Worm (Caenorhabditis elegans) whole organism, L4 larva: Measurements from ENCODE around the gene tlk-1.
A peak's percentile ranks its signal among the peaks of the same experiment; 100 is the strongest.

ENCODE experiments used
- F10B5.3 ChIP-seq: sonication (generic microtip); optimal IDR thresholded peaks from 2 replicates; lab custom pipeline; 2016; ENCODE audit warnings: mild to moderate bottlenecking, missing genetic modification characterization, missing compliant biosample characterization
- F26F4.8 ChIP-seq: fragments of 200-800 bp; sonication (Bioruptor generic); conservative IDR thresholded peaks from 2 replicates; pipeline ENCODE4 v1.3.6; 2022; ENCODE audit warnings: missing genetic modification characterization, missing compliant biosample characterization
- R02D3.7 ChIP-seq: fragments of 150-350 bp; sonication (generic microtip); optimal IDR thresholded peaks from 3 replicates; lab custom pipeline; 2014; ENCODE audit warnings: missing biosample characterization, missing genetic modification characterization
- Y105C5A.15 ChIP-seq: fragments of 200-800 bp; sonication (Bioruptor generic); IDR thresholded peaks from 2 replicates; pipeline ENCODE4 v1.3.6; 2022; ENCODE audit warnings: missing genetic modification characterization, missing compliant biosample characterization
- Y48G9A.11 ChIP-seq: fragments of 200-800 bp; sonication (Bioruptor generic); IDR thresholded peaks from 2 replicates; pipeline ENCODE4 v1.3.6; 2022; ENCODE audit warnings: missing genetic modification reagents, missing genetic modification characterization, missing compliant biosample characterization
- Y75B8A.6 ChIP-seq: fragments of 200-800 bp; sonication (Bioruptor generic); IDR thresholded peaks from 2 replicates; pipeline ENCODE4 v1.3.6; 2022; ENCODE audit warnings: missing genetic modification reagents, missing genetic modification characterization, missing compliant biosample characterization
- ZK337.2 ChIP-seq: fragments of 200-800 bp; sonication (Bioruptor generic); IDR thresholded peaks from 2 replicates; pipeline ENCODE4 v1.3.6; 2022; ENCODE audit warnings: missing genetic modification reagents, missing genetic modification characterization, missing compliant biosample characterization
- aha-1 ChIP-seq: fragments of 150-350 bp; peaks from one replicate; lab custom pipeline; 2014; ENCODE audit warnings: missing biosample characterization, missing genetic modification characterization
- ceh-28 ChIP-seq: fragments of 150-350 bp; optimal IDR thresholded peaks from 2 replicates; lab custom pipeline; 2014; ENCODE audit warnings: missing biosample characterization, missing genetic modification reagents, missing genetic modification characterization
- ceh-44 ChIP-seq: fragments of 200-800 bp; sonication (Bioruptor generic); IDR thresholded peaks from 2 replicates; pipeline ENCODE4 v1.3.6; 2022; ENCODE audit warnings: missing genetic modification reagents, missing genetic modification characterization, missing compliant biosample characterization
- ceh-62 ChIP-seq: sonication (generic microtip); optimal IDR thresholded peaks from 2 replicates; lab custom pipeline; 2017; ENCODE audit warnings: missing biosample characterization, missing genetic modification characterization
- cey-2 ChIP-seq: sonication (generic microtip); optimal IDR thresholded peaks from 3 replicates; lab custom pipeline; 2017; ENCODE audit warnings: missing genetic modification characterization, mild to moderate bottlenecking, missing compliant biosample characterization, antibody characterized with exemption, borderline replicate concordance; ENCODE audit not compliant: insufficient read depth
- ctbp-1 ChIP-seq: fragments of 200-800 bp; sonication (Bioruptor generic); IDR thresholded peaks from 2 replicates; pipeline ENCODE4 v1.3.6; 2022; ENCODE audit warnings: missing genetic modification reagents, missing genetic modification characterization, missing compliant biosample characterization
- daf-12 ChIP-seq: fragments of 150-350 bp; optimal IDR thresholded peaks from 2 replicates; lab custom pipeline; 2014; ENCODE audit warnings: missing biosample characterization, missing genetic modification reagents, missing genetic modification characterization
- daf-16 ChIP-seq, 3 experiments: sonication (generic microtip); optimal IDR thresholded peaks; 2 replicates each; lab custom pipeline; 2016 to 2017; ENCODE audit warnings: missing genetic modification characterization in 3 of 3, missing genetic modification reagents in 3 of 3, mild to moderate bottlenecking in 2 of 3, missing compliant biosample characterization in 2 of 3, missing biosample characterization in 1 of 3, moderate library complexity in 1 of 3
- dmd-6 ChIP-seq: fragments of 200-800 bp; sonication (Bioruptor generic); IDR thresholded peaks from 2 replicates; pipeline ENCODE4 v1.3.6; 2022; ENCODE audit warnings: missing genetic modification reagents, missing genetic modification characterization, missing compliant biosample characterization
- dmd-8 ChIP-seq: fragments of 200-800 bp; sonication (Bioruptor generic); IDR thresholded peaks from 2 replicates; pipeline ENCODE4 v1.3.6; 2022; ENCODE audit warnings: missing genetic modification characterization, missing compliant biosample characterization
- dmd-9 ChIP-seq: fragments of 200-800 bp; sonication (Bioruptor generic); IDR thresholded peaks from 2 replicates; pipeline ENCODE4 v1.3.6; 2022; ENCODE audit warnings: missing genetic modification reagents, missing genetic modification characterization, missing compliant biosample characterization
- dpl-1 ChIP-seq: fragments of 150-350 bp; optimal IDR thresholded peaks from 2 replicates; lab custom pipeline; 2014; ENCODE audit warnings: missing biosample characterization, missing genetic modification reagents, missing genetic modification characterization
- duxl-1 ChIP-seq: sonication (generic microtip); optimal IDR thresholded peaks from 2 replicates; lab custom pipeline; 2016; ENCODE audit warnings: mild to moderate bottlenecking, missing genetic modification characterization, moderate library complexity, missing compliant biosample characterization; ENCODE audit not compliant: poor library complexity
- egl-27 ChIP-seq: sonication (generic microtip); optimal IDR thresholded peaks from 3 replicates; lab custom pipeline; 2017; ENCODE audit warnings: missing biosample characterization, missing genetic modification reagents, missing genetic modification characterization
- fkh-10 ChIP-seq: fragments of 150-350 bp; optimal IDR thresholded peaks from 2 replicates; lab custom pipeline; 2014; ENCODE audit warnings: missing biosample characterization, missing genetic modification reagents, missing genetic modification characterization
- fos-1 ChIP-seq: fragments of 150-350 bp; optimal IDR thresholded peaks from 2 replicates; lab custom pipeline; 2014; ENCODE audit warnings: missing biosample characterization, missing genetic modification characterization
- hif-1 ChIP-seq, 2 experiments: sonication (generic microtip); optimal IDR thresholded peaks; 2 replicates each; lab custom pipeline; 2016 to 2017; ENCODE audit warnings: missing compliant biosample characterization in 2 of 2, missing genetic modification characterization in 2 of 2, missing genetic modification reagents in 2 of 2, missing genotype in 2 of 2, mild to moderate bottlenecking in 1 of 2
- hlh-30 ChIP-seq: sonication (generic microtip); optimal IDR thresholded peaks from 2 replicates; lab custom pipeline; 2017; ENCODE audit warnings: antibody characterized with exemption, mild to moderate bottlenecking, missing genetic modification characterization, missing compliant biosample characterization; ENCODE audit not compliant: insufficient read depth
- hmg-1.1 ChIP-seq: fragments of 200-800 bp; sonication (Bioruptor generic); IDR thresholded peaks from 2 replicates; pipeline ENCODE4 v1.3.6; 2022; ENCODE audit warnings: missing genetic modification reagents, missing genetic modification characterization, missing compliant biosample characterization
- lim-7 ChIP-seq: fragments of 200-800 bp; sonication (Bioruptor generic); IDR thresholded peaks from 2 replicates; pipeline ENCODE4 v1.3.6; 2022; ENCODE audit warnings: missing genetic modification characterization, missing compliant biosample characterization
- lin-15B ChIP-seq: fragments of 150-350 bp; sonication (generic microtip); optimal IDR thresholded peaks from 3 replicates; lab custom pipeline; 2014; ENCODE audit warnings: missing biosample characterization, missing genetic modification characterization
- lin-38 ChIP-seq: fragments of 200-800 bp; sonication (Bioruptor generic); IDR thresholded peaks from 2 replicates; pipeline ENCODE4 v1.3.6; 2022; ENCODE audit warnings: missing genetic modification reagents, missing genetic modification characterization, missing compliant biosample characterization
- lsy-2 ChIP-seq, 2 experiments: fragments of 150-350 bp in 1 of 2; sonication (generic microtip) in 1 of 2; optimal IDR thresholded peaks; 2 replicates each; lab custom pipeline; 2014 to 2017; ENCODE audit warnings: missing biosample characterization in 2 of 2, missing genetic modification characterization in 2 of 2
- mep-1 ChIP-seq: fragments of 150-350 bp; sonication (generic microtip); optimal IDR thresholded peaks from 3 replicates; lab custom pipeline; 2014; ENCODE audit warnings: missing biosample characterization, missing genetic modification characterization
- mes-2 ChIP-seq: sonication (generic microtip); optimal IDR thresholded peaks from 2 replicates; lab custom pipeline; 2016; ENCODE audit warnings: missing genotype, mild to moderate bottlenecking, missing genetic modification characterization, missing compliant biosample characterization; ENCODE audit not compliant: poor library complexity, severe bottlenecking
- nhr-111 ChIP-seq: fragments of 200-800 bp; sonication (Bioruptor generic); optimal IDR thresholded peaks from 2 replicates; lab custom pipeline; 2018; ENCODE audit warnings: mild to moderate bottlenecking, missing genetic modification characterization, missing compliant biosample characterization
- nhr-237 ChIP-seq: sonication (generic microtip); optimal IDR thresholded peaks from 2 replicates; lab custom pipeline; 2017; ENCODE audit warnings: missing biosample characterization, missing genetic modification characterization
- nhr-6 ChIP-seq: fragments of 150-350 bp; optimal IDR thresholded peaks from 2 replicates; lab custom pipeline; 2014; ENCODE audit warnings: missing biosample characterization, missing genetic modification characterization
- nhr-77 ChIP-seq: fragments of 150-350 bp; optimal IDR thresholded peaks from 2 replicates; lab custom pipeline; 2014; ENCODE audit warnings: missing biosample characterization, missing genetic modification characterization
- pqm-1 ChIP-seq: sonication (generic microtip); optimal IDR thresholded peaks from 2 replicates; lab custom pipeline; 2017; ENCODE audit warnings: missing biosample characterization, missing genetic modification characterization
- saeg-2 ChIP-seq: fragments of 200-800 bp; sonication (Bioruptor generic); IDR thresholded peaks from 2 replicates; pipeline ENCODE4 v1.3.6; 2022; ENCODE audit warnings: missing genetic modification reagents, missing genetic modification characterization, missing compliant biosample characterization
- sdz-12 ChIP-seq: fragments of 200-800 bp; sonication (Bioruptor generic); optimal IDR thresholded peaks from 2 replicates; lab custom pipeline; 2018; ENCODE audit warnings: mild to moderate bottlenecking, missing genetic modification characterization, missing compliant biosample characterization
- vab-7 ChIP-seq: fragments of 200-800 bp; sonication (Bioruptor generic); IDR thresholded peaks from 2 replicates; pipeline ENCODE4 v1.3.6; 2022; ENCODE audit warnings: missing genetic modification reagents, missing genetic modification characterization, missing compliant biosample characterization
- zip-11 ChIP-seq: fragments of 200-800 bp; sonication (Bioruptor generic); IDR thresholded peaks from 2 replicates; pipeline ENCODE4 v1.3.6; 2022; ENCODE audit warnings: missing genetic modification characterization, missing compliant biosample characterization
- zip-2 ChIP-seq: fragments of 150-350 bp; optimal IDR thresholded peaks from 2 replicates; lab custom pipeline; 2014; ENCODE audit warnings: missing biosample characterization, missing genetic modification characterization
- ztf-11 ChIP-seq: fragments of 150-350 bp; optimal IDR thresholded peaks from 2 replicates; lab custom pipeline; 2014; ENCODE audit warnings: missing biosample characterization, missing genetic modification characterization
- ztf-7 ChIP-seq: fragments of 150-350 bp; optimal IDR thresholded peaks from 2 replicates; lab custom pipeline; 2014; ENCODE audit warnings: missing biosample characterization, missing genetic modification characterization

The tlk-1 gene

DNA sequence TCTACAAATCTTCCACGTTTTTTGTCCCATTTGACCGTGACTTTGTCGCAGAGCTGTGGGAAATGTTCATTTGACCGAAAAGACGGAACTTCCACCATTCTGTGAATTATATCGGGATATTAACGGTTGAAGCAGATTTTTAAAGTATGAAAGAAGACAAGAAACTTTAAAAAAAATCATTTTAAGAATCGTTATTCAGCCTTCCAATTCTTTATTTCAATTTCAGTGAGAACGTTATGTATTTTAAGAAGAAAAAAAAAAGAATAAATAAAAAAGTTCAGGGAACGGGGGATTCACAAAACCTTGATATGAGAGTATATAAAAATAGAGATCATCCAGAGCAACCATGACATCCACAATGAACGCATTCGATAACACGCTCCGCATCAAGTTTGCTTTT, 5.2 kb upstream of the tlk-1 start, which contains the start of gene set-3:
set-3 (minus strand) TSS at position 101 of the 400 bp plus-strand sequence.
- TF ChIP-seq zip-2 (tag; lab: Kevin White, UChicago) (no peak), hmg-1.1 (GFP tag; lab: Robert Waterston, UW) (no peak), aha-1 (tag; lab: Kevin White, UChicago) (peak; percentile 9), sdz-12 (no peak)

DNA sequence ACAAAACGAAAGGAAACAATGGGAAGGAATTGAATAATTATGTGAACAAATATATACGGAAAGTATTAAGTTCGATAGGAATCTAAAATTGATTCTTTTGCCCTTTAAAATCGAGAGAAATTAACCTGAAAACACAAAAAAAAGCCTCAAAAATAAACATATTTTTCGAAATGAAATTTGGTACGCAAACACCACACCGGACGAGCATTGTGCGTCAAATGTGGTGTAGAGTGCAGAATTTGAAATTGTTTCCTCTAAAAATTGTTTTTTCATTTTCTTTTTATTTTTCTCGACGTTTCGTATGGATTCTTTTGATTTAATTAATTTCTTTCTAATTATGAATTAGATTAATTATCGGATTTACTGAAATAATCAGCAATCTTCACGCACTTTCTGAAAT, 4.3 kb upstream of the tlk-1 start:
- TF ChIP-seq hlh-30 (tag; lab: Kevin White, UChicago) (peak; percentile 13), dpl-1 (GFP tag; lab: Kevin White, UChicago) (peak; percentile 32), dmd-6 (GFP tag; lab: Robert Waterston, UW) (no peak), daf-16 (GFP tag; optimal IDR thresholded peaks at IDR 0.05; lab: Kevin White, UChicago) (no peak), daf-16 (tag; optimal IDR thresholded peaks at IDR 0.05; lab: Kevin White, UChicago) (peak; percentile 16), F26F4.8 (GFP tag; lab: Robert Waterston, UW) (no peak), lsy-2 (tag; optimal IDR thresholded peaks at IDR 0.05; lab: Kevin White, UChicago) (peak in 1 of 2 experiments; percentile 33), Y48G9A.11 (GFP tag; lab: Robert Waterston, UW) (no peak), nhr-6 (tag; lab: Kevin White, UChicago) (peak; percentile 39), mes-2 (tag; lab: Kevin White, UChicago) (peak; percentile 47), egl-27 (tag; lab: Kevin White, UChicago) (no peak), hif-1 (tag; optimal IDR thresholded peaks at IDR 0.05; lab: Kevin White, UChicago) (no peak), ceh-28 (tag; lab: Kevin White, UChicago) (no peak)
- TF ChIP-seq, all 104 proteins: peak for 6

DNA sequence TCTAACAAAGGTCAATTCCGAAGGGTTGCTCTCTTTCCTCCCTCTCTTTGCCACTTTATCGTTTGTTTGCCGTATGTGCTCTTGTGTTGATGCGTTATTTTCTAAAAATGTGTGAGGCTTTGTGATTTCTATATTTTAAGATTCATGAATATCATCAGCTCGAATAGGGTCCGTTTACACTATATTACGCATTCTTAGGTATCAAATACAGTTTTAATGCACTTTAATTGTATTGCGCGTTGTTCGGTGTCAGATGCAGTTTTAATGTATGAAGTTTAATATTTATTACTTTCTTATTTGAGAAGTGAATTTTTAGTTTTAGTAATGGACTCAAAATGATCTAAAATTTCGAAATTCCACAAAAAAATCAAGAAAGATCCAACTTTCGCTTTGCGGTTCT, 3.3 kb upstream of the tlk-1 start, which contains the start of gene bud-31:
bud-31 (minus strand) TSS at position 101 of the 400 bp plus-strand sequence.
- TF ChIP-seq lin-15B (tag; lab: Kevin White, UChicago) (no peak), mep-1 (no peak), fkh-10 (GFP tag; lab: Kevin White, UChicago) (no peak), nhr-111 (GFP tag; lab: Kevin White, UChicago) (no peak), lim-7 (GFP tag; lab: Robert Waterston, UW) (no peak), cey-2 (tag; lab: Kevin White, UChicago) (no peak), mes-2 (tag; lab: Kevin White, UChicago) (no peak), vab-7 (no peak), dpl-1 (GFP tag; lab: Kevin White, UChicago) (no peak), F26F4.8 (GFP tag; lab: Robert Waterston, UW) (no peak), Y75B8A.6 (GFP tag; lab: Robert Waterston, UW) (no peak), hmg-1.1 (GFP tag; lab: Robert Waterston, UW) (no peak), fos-1 (tag; lab: Kevin White, UChicago) (no peak), pqm-1 (tag; lab: Kevin White, UChicago) (no peak), ceh-44 (GFP tag; lab: Robert Waterston, UW) (no peak), dmd-9 (GFP tag; lab: Robert Waterston, UW) (no peak), ztf-11 (tag; lab: Kevin White, UChicago) (no peak), ZK337.2 (no peak), nhr-237 (tag; lab: Kevin White, UChicago) (no peak)

DNA sequence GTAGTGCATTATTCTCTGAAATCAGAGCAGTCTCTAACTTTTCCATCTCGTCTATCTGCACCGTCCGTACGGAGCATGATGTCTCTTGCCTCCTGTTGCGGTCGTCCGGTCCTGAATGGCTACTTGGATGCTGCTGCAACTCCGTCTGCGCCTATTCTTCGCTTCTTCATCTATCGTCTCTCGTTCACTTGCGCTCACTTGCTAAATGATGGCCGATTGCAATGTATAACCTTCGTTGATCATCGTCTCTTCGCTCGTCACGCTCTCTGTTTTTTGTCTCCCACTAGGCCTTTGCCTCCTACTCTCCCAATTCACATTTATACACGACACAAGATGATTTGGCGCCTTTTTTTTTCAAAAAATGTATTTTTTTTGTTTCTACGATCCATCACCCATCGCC, 2.4 kb upstream of the tlk-1 start:
- TF ChIP-seq fkh-10 (GFP tag; lab: Kevin White, UChicago), result peak; percentile 58
- TF ChIP-seq R02D3.7, result no peak
- no peak for TF ChIP-seq zip-11
- TF ChIP-seq Y105C5A.15 (GFP tag; lab: Robert Waterston, UW), result no peak
- TF ChIP-seq lim-7 (GFP tag; lab: Robert Waterston, UW), result no peak
- TF ChIP-seq dmd-8 (GFP tag; lab: Robert Waterston, UW), result no peak
- peak; percentile 9 for TF ChIP-seq ztf-7 (tag; lab: Kevin White, UChicago)
- no peak for TF ChIP-seq ceh-62 (tag; lab: Kevin White, UChicago)
- no peak for TF ChIP-seq saeg-2 (GFP tag; lab: Robert Waterston, UW)
- peak in 1 of 2 experiments; percentile 24 for TF ChIP-seq hif-1 (tag; optimal IDR thresholded peaks at IDR 0.05; lab: Kevin White, UChicago)
- peak; percentile 43 for TF ChIP-seq nhr-6 (tag; lab: Kevin White, UChicago)
- TF ChIP-seq sdz-12, result no peak
- no peak for TF ChIP-seq lin-38 (GFP tag; lab: Robert Waterston, UW)
- TF ChIP-seq ctbp-1 (GFP tag; lab: Robert Waterston, UW), result 0 out of 2 replicates have a peak, but pooled peaks have one; percentile 24
- no peak for TF ChIP-seq daf-12 (tag; lab: Kevin White, UChicago)
- TF ChIP-seq duxl-1 (tag; lab: Kevin White, UChicago), result no peak
- no peak for TF ChIP-seq F10B5.3 (tag; lab: Kevin White, UChicago)
- TF ChIP-seq dmd-9 (GFP tag; lab: Robert Waterston, UW), result no peak
- no peak for TF ChIP-seq nhr-77 (tag; lab: Kevin White, UChicago)
- no peak for TF ChIP-seq vab-7
